Worm (Caenorhabditis elegans) whole organism, young adult: ENCODE results near the gene ZK353.2.

Experiments
- B0019.2 ChIP-seq: fragments of 200-800 bp; sonication (Bioruptor generic); conservative IDR thresholded peaks from 2 replicates; pipeline ENCODE4 v1.3.6; 2022; ENCODE audit warnings: missing genetic modification reagents, missing genetic modification characterization, missing compliant biosample characterization
- B0035.1 ChIP-seq: sonication (generic microtip); optimal IDR thresholded peaks from 2 replicates; lab custom pipeline; 2016; ENCODE audit warnings: missing genetic modification characterization, mild to moderate bottlenecking, missing compliant biosample characterization, missing genotype, missing genetic modification reagents
- B0336.3 ChIP-seq: fragments of 200-800 bp; sonication (Bioruptor generic); IDR thresholded peaks from 2 replicates; pipeline ENCODE4 v1.3.6; 2022; ENCODE audit warnings: missing genetic modification characterization, missing compliant biosample characterization
- C17E4.6 ChIP-seq: fragments of 200-800 bp; sonication (Bioruptor generic); IDR thresholded peaks from 2 replicates; pipeline ENCODE4 v1.3.6; 2022; ENCODE audit warnings: missing genetic modification reagents, missing genetic modification characterization, missing compliant biosample characterization
- F10E7.11 ChIP-seq: sonication (generic microtip); optimal IDR thresholded peaks from 2 replicates; lab custom pipeline; 2017; ENCODE audit warnings: mild to moderate bottlenecking, missing genetic modification characterization, moderate library complexity, missing compliant biosample characterization
- F22D6.2 ChIP-seq: sonication (generic microtip); optimal IDR thresholded peaks from 2 replicates; lab custom pipeline; 2016; ENCODE audit warnings: mild to moderate bottlenecking, missing genetic modification characterization, missing compliant biosample characterization
- F49E8.2 ChIP-seq: sonication (generic microtip); optimal IDR thresholded peaks from 3 replicates; lab custom pipeline; 2017; ENCODE audit warnings: missing genetic modification characterization, mild to moderate bottlenecking, missing compliant biosample characterization, antibody characterized with exemption, moderate library complexity; ENCODE audit not compliant: insufficient read depth
- F55B11.4 ChIP-seq: sonication (generic microtip); optimal IDR thresholded peaks from 2 replicates; lab custom pipeline; 2016; ENCODE audit warnings: missing compliant biosample characterization, missing genetic modification characterization, borderline replicate concordance; ENCODE audit not compliant: insufficient read depth
- F57C9.4 ChIP-seq: sonication (generic microtip); optimal IDR thresholded peaks from 2 replicates; lab custom pipeline; 2017; ENCODE audit warnings: mild to moderate bottlenecking, missing genetic modification characterization, missing compliant biosample characterization
- T26A5.8 ChIP-seq: sonication (generic microtip); optimal IDR thresholded peaks from 2 replicates; lab custom pipeline; 2016; ENCODE audit warnings: missing genetic modification characterization, missing compliant biosample characterization
- ama-1 ChIP-seq, 3 experiments: fragments of 150-350 bp in 1 of 3; sonication (generic microtip) in 2 of 3; optimal IDR thresholded peaks; 2 replicates each; lab custom pipeline; 2014 to 2018; ENCODE audit warnings: missing biosample characterization in 2 of 3, missing genetic modification characterization in 2 of 3, missing genetic modification reagents in 2 of 3
- atf-7 ChIP-seq: sonication (generic microtip); optimal IDR thresholded peaks from 2 replicates; lab custom pipeline; 2017; ENCODE audit warnings: mild to moderate bottlenecking, missing genetic modification characterization, missing compliant biosample characterization
- attf-5 ChIP-seq: fragments of 200-800 bp; sonication (Bioruptor generic); optimal IDR thresholded peaks from 2 replicates; lab custom pipeline; 2018; ENCODE audit warnings: mild to moderate bottlenecking, missing genetic modification characterization, missing compliant biosample characterization
- bed-1 ChIP-seq: fragments of 200-800 bp; sonication (Bioruptor generic); IDR thresholded peaks from 2 replicates; pipeline ENCODE4 v1.3.6; 2022; ENCODE audit warnings: missing genetic modification reagents, missing genetic modification characterization, missing compliant biosample characterization
- bed-2 ChIP-seq: fragments of 200-800 bp; sonication (Bioruptor generic); IDR thresholded peaks from 2 replicates; pipeline ENCODE4 v1.3.6; 2022; ENCODE audit warnings: missing genetic modification reagents, missing genetic modification characterization, missing compliant biosample characterization
- cebp-1 ChIP-seq, 2 experiments: fragments of 200-800 bp in 1 of 2; sonication (Bioruptor generic) in 1 of 2; sonication (generic microtip) in 1 of 2; IDR thresholded peaks in 1 of 2; optimal IDR thresholded peaks in 1 of 2; 2 replicates each; pipeline versions ENCODE4 v1.3.6 to Lab custom; 2017 to 2022; ENCODE audit warnings: missing compliant biosample characterization in 2 of 2, missing genetic modification characterization in 2 of 2, mild to moderate bottlenecking in 1 of 2, missing genetic modification reagents in 1 of 2, moderate library complexity in 1 of 2
- ceh-27 ChIP-seq: fragments of 200-800 bp; sonication (Bioruptor generic); optimal IDR thresholded peaks from 2 replicates; lab custom pipeline; 2018; ENCODE audit warnings: mild to moderate bottlenecking, missing genetic modification characterization, moderate library complexity, missing compliant biosample characterization
- ceh-40 ChIP-seq: fragments of 200-800 bp; sonication (Bioruptor generic); IDR thresholded peaks from 2 replicates; pipeline ENCODE4 v1.3.6; 2022; ENCODE audit warnings: missing genetic modification characterization, missing compliant biosample characterization
- dpl-1 ChIP-seq: fragments of 150-350 bp; optimal IDR thresholded peaks from 2 replicates; lab custom pipeline; 2014; ENCODE audit warnings: missing biosample characterization, missing genetic modification reagents, missing genetic modification characterization
- egrh-3 ChIP-seq: fragments of 200-800 bp; sonication (Bioruptor generic); IDR thresholded peaks from 2 replicates; pipeline ENCODE4 v1.3.6; 2022; ENCODE audit warnings: missing genetic modification reagents, missing genetic modification characterization, missing compliant biosample characterization
- ekl-4 ChIP-seq: fragments of 200-800 bp; sonication (Bioruptor generic); IDR thresholded peaks from 2 replicates; pipeline ENCODE4 v1.3.6; 2022; ENCODE audit warnings: missing genetic modification reagents, missing genetic modification characterization, missing compliant biosample characterization
- ets-4 ChIP-seq: fragments of 200-800 bp; sonication (Bioruptor generic); optimal IDR thresholded peaks from 2 replicates; lab custom pipeline; 2018; ENCODE audit warnings: mild to moderate bottlenecking, missing genetic modification characterization, missing compliant biosample characterization
- fkh-3 ChIP-seq: sonication (generic microtip); optimal IDR thresholded peaks from 2 replicates; lab custom pipeline; 2016; ENCODE audit warnings: mild to moderate bottlenecking, missing genetic modification characterization, missing compliant biosample characterization
- him-1 ChIP-seq: sonication (generic microtip); optimal IDR thresholded peaks from 2 replicates; lab custom pipeline; 2016; ENCODE audit warnings: missing genotype, missing genetic modification reagents, missing genetic modification characterization, missing compliant biosample characterization
- hmg-20 ChIP-seq: fragments of 200-800 bp; sonication (Bioruptor generic); IDR thresholded peaks from 2 replicates; pipeline ENCODE4 v1.3.6; 2022; ENCODE audit warnings: missing genetic modification reagents, missing genetic modification characterization, missing compliant biosample characterization
- hrde-1 ChIP-seq: sonication (generic microtip); optimal IDR thresholded peaks from 2 replicates; lab custom pipeline; 2016; ENCODE audit warnings: missing genetic modification characterization, mild to moderate bottlenecking, missing compliant biosample characterization, moderate library complexity, missing genotype, missing genetic modification reagents, borderline replicate concordance
- lag-1 ChIP-seq: fragments of 200-800 bp; sonication (Bioruptor generic); IDR thresholded peaks from 2 replicates; pipeline ENCODE4 v1.3.6; 2022; ENCODE audit warnings: missing genetic modification reagents, missing genetic modification characterization, missing compliant biosample characterization
- let-607 ChIP-seq, 2 experiments: fragments of 200-800 bp in 1 of 2; sonication (Bioruptor generic) in 1 of 2; sonication (generic microtip) in 1 of 2; optimal IDR thresholded peaks; 2 replicates each; lab custom pipeline; 2016 to 2018; ENCODE audit warnings: mild to moderate bottlenecking in 2 of 2, missing compliant biosample characterization in 2 of 2, missing genetic modification characterization in 2 of 2, moderate library complexity in 2 of 2, missing genotype in 1 of 2
- lin-26 ChIP-seq: fragments of 200-800 bp; sonication (Bioruptor generic); IDR thresholded peaks from 2 replicates; pipeline ENCODE4 v1.3.6; 2022; ENCODE audit warnings: missing genetic modification reagents, missing genetic modification characterization, missing compliant biosample characterization
- lsl-1 ChIP-seq: fragments of 200-800 bp; sonication (Bioruptor generic); optimal IDR thresholded peaks from 2 replicates; lab custom pipeline; 2018; ENCODE audit warnings: mild to moderate bottlenecking, missing genetic modification characterization, moderate library complexity, missing compliant biosample characterization
- mel-28 ChIP-seq: sonication (generic microtip); optimal IDR thresholded peaks from 2 replicates; lab custom pipeline; 2016; ENCODE audit warnings: borderline replicate concordance, mild to moderate bottlenecking, missing genetic modification characterization, missing compliant biosample characterization
- mes-4 ChIP-seq: sonication (generic microtip); optimal IDR thresholded peaks from 2 replicates; lab custom pipeline; 2016; ENCODE audit warnings: missing genotype, missing genetic modification characterization, missing compliant biosample characterization
- mxl-1 ChIP-seq: sonication (generic microtip); optimal IDR thresholded peaks from 2 replicates; lab custom pipeline; 2016; ENCODE audit warnings: missing genetic modification characterization, missing compliant biosample characterization
- nfya-2 ChIP-seq: fragments of 200-800 bp; sonication (Bioruptor generic); IDR thresholded peaks from 2 replicates; pipeline ENCODE4 v1.3.6; 2022; ENCODE audit warnings: missing genetic modification reagents, missing genetic modification characterization, missing compliant biosample characterization
- nhr-120 ChIP-seq: fragments of 200-800 bp; sonication (Bioruptor generic); IDR thresholded peaks from 2 replicates; pipeline ENCODE4 v1.3.6; 2022; ENCODE audit warnings: missing genetic modification characterization, missing compliant biosample characterization
- nhr-179 ChIP-seq: sonication (generic microtip); optimal IDR thresholded peaks from 2 replicates; lab custom pipeline; 2016; ENCODE audit warnings: mild to moderate bottlenecking, missing genetic modification characterization, missing compliant biosample characterization
- nhr-80 ChIP-seq: sonication (generic microtip); optimal IDR thresholded peaks from 2 replicates; lab custom pipeline; 2016; ENCODE audit warnings: missing genetic modification characterization, missing compliant biosample characterization
- nhr-90 ChIP-seq: sonication (generic microtip); optimal IDR thresholded peaks from 2 replicates; lab custom pipeline; 2016; ENCODE audit warnings: missing genotype, mild to moderate bottlenecking, missing genetic modification characterization, missing compliant biosample characterization
- rec-8 ChIP-seq, 2 experiments: sonication (generic microtip); optimal IDR thresholded peaks; 2 replicates each; lab custom pipeline; 2016; ENCODE audit warnings: mild to moderate bottlenecking in 2 of 2, missing genetic modification characterization in 2 of 2, missing genetic modification reagents in 2 of 2, missing genotype in 2 of 2, missing biosample characterization in 1 of 2, missing compliant biosample characterization in 1 of 2, moderate library complexity in 1 of 2
- rpc-1 ChIP-seq, 2 experiments: fragments of 150-350 bp in 1 of 2; sonication (generic microtip) in 1 of 2; optimal IDR thresholded peaks; 2 replicates each; lab custom pipeline; 2014 to 2018; ENCODE audit warnings: missing biosample characterization in 1 of 2, missing genetic modification characterization in 1 of 2, missing genetic modification reagents in 1 of 2, missing genotype in 1 of 2
- sdz-38 ChIP-seq: sonication (generic microtip); optimal IDR thresholded peaks from 2 replicates; lab custom pipeline; 2016; ENCODE audit warnings: missing genotype, missing genetic modification characterization, missing compliant biosample characterization
- snpc-1.3 ChIP-seq: sonication (generic microtip); optimal IDR thresholded peaks from 2 replicates; lab custom pipeline; 2017; ENCODE audit warnings: missing genetic modification characterization, mild to moderate bottlenecking, missing compliant biosample characterization, antibody characterized with exemption, moderate library complexity, missing genotype, missing genetic modification reagents; ENCODE audit not compliant: insufficient read depth
- somi-1 ChIP-seq: fragments of 200-800 bp; sonication (Bioruptor generic); optimal IDR thresholded peaks from 2 replicates; lab custom pipeline; 2018; ENCODE audit warnings: mild to moderate bottlenecking, missing genetic modification characterization, missing compliant biosample characterization
- unc-130 ChIP-seq: sonication (generic microtip); optimal IDR thresholded peaks from 2 replicates; lab custom pipeline; 2016; ENCODE audit warnings: missing genetic modification reagents, missing genetic modification characterization, missing compliant biosample characterization
- xnd-1 ChIP-seq: sonication (generic microtip); optimal IDR thresholded peaks from 2 replicates; lab custom pipeline; 2016; ENCODE audit warnings: missing genotype, missing genetic modification reagents, missing genetic modification characterization, missing compliant biosample characterization
- ztf-22 ChIP-seq: fragments of 200-800 bp; sonication (Bioruptor generic); optimal IDR thresholded peaks from 2 replicates; lab custom pipeline; 2018; ENCODE audit warnings: mild to moderate bottlenecking, missing genetic modification characterization, moderate library complexity, missing compliant biosample characterization
- ztf-28 ChIP-seq: fragments of 200-800 bp; sonication (Bioruptor generic); IDR thresholded peaks from 2 replicates; pipeline ENCODE4 v1.3.6; 2022; ENCODE audit warnings: missing genetic modification reagents, missing genetic modification characterization, missing compliant biosample characterization

The ZK353.2 gene

ce11 chrIII:8425076-8425475 lies 26.6 kb downstream of the ZK353.2 start (continued):
- TF ChIP-seq sdz-38 (tag; lab: Kevin White, UChicago) (no peak), ceh-27 (GFP tag; lab: Kevin White, UChicago) (peak; percentile 49), somi-1 (peak; percentile 32), bed-1 (GFP tag; lab: Robert Waterston, UW) (no peak), lin-26 (GFP tag; lab: Robert Waterston, UW) (peak; percentile 82), mes-4 (tag; lab: Kevin White, UChicago) (no peak), F22D6.2 (tag; lab: Kevin White, UChicago) (peak; percentile 35), bed-2 (GFP tag; lab: Robert Waterston, UW) (no peak), lag-1 (GFP tag; lab: Robert Waterston, UW) (no peak), F49E8.2 (tag; lab: Kevin White, UChicago) (no peak), mxl-1 (tag; lab: Kevin White, UChicago) (no peak), nhr-80 (peak; percentile 96), nhr-179 (tag; lab: Kevin White, UChicago) (no peak), hmg-20 (no peak), F10E7.11 (tag; lab: Kevin White, UChicago) (no peak), cebp-1 (GFP tag; IDR thresholded peaks at IDR 0.05; lab: Robert Waterston, UW) (peak; percentile 67; the same call in 1 of the 2 replicates), cebp-1 (tag; optimal IDR thresholded peaks at IDR 0.05; lab: Kevin White, UChicago) (peak; percentile 83), C17E4.6 (GFP tag; lab: Robert Waterston, UW) (no peak), B0019.2 (GFP tag; lab: Robert Waterston, UW) (no peak), ama-1 (optimal IDR thresholded peaks at IDR 0.05; lab: Kevin White, UChicago) (no peak), ama-1 (GFP tag; optimal IDR thresholded peaks at IDR 0.05; lab: Kevin White, UChicago) (no peak), nfya-2 (GFP tag; lab: Robert Waterston, UW) (no peak), attf-5 (peak; percentile 84), B0035.1 (tag; lab: Kevin White, UChicago) (no peak), xnd-1 (no peak), dpl-1 (no peak), rec-8 (tag; optimal IDR thresholded peaks at IDR 0.05; lab: Kevin White, UChicago) (no peak), unc-130 (no peak), nhr-120 (GFP tag; lab: Robert Waterston, UW) (no peak), F55B11.4 (tag; lab: Kevin White, UChicago) (no peak), ceh-40 (no peak), rpc-1 (optimal IDR thresholded peaks at IDR 0.05; lab: Kevin White, UChicago) (no peak), rpc-1 (tag; optimal IDR thresholded peaks at IDR 0.05; lab: Kevin White, UChicago) (no peak), T26A5.8 (no peak), ets-4 (GFP tag; lab: Kevin White, UChicago) (peak; percentile 68), B0336.3 (GFP tag; lab: Robert Waterston, UW) (peak; percentile 85), ekl-4 (peak; percentile 58; the same call in 1 of the 2 replicates), F57C9.4 (no peak), mel-28 (tag; lab: Kevin White, UChicago) (no peak), ztf-22 (GFP tag; lab: Kevin White, UChicago) (no peak), hrde-1 (tag; lab: Kevin White, UChicago) (no peak), lsl-1 (GFP tag; lab: Kevin White, UChicago) (no peak), egrh-3 (peak; percentile 41), him-1 (tag; lab: Kevin White, UChicago) (no peak), fkh-3 (tag; lab: Kevin White, UChicago) (no peak), nhr-90 (tag; lab: Kevin White, UChicago) (peak; percentile 56), let-607 (tag; optimal IDR thresholded peaks at IDR 0.05; lab: Kevin White, UChicago) (peak; percentile 90 to 92), ztf-28 (no peak), snpc-1.3 (tag; lab: Kevin White, UChicago) (no peak), atf-7 (tag; lab: Kevin White, UChicago) (peak; percentile 34)
